Worm (Caenorhabditis elegans) whole organism, L4 larva: ENCODE data around the gene ttr-18.
A peak's percentile ranks its signal among the peaks of the same experiment; 100 is the strongest.

Experiments
- F10B5.3 ChIP-seq: sonication (generic microtip); optimal IDR thresholded peaks from 2 replicates; lab custom pipeline; 2016; ENCODE audit warnings: mild to moderate bottlenecking, missing genetic modification characterization, missing compliant biosample characterization
- R02D3.7 ChIP-seq: fragments of 150-350 bp; sonication (generic microtip); optimal IDR thresholded peaks from 3 replicates; lab custom pipeline; 2014; ENCODE audit warnings: missing biosample characterization, missing genetic modification characterization
- T20F7.1 ChIP-seq: fragments of 200-800 bp; sonication (Bioruptor generic); optimal IDR thresholded peaks from 2 replicates; lab custom pipeline; 2018; ENCODE audit warnings: mild to moderate bottlenecking, missing genetic modification characterization, missing compliant biosample characterization
- Y5F2A.4 ChIP-seq: fragments of 200-800 bp; sonication (Bioruptor generic); optimal IDR thresholded peaks from 2 replicates; lab custom pipeline; 2018; ENCODE audit warnings: mild to moderate bottlenecking, missing genetic modification characterization, missing compliant biosample characterization
- aha-1 ChIP-seq: fragments of 150-350 bp; peaks from one replicate; lab custom pipeline; 2014; ENCODE audit warnings: missing biosample characterization, missing genetic modification characterization
- arid-1 ChIP-seq: fragments of 200-800 bp; sonication (Bioruptor generic); conservative IDR thresholded peaks from 2 replicates; pipeline ENCODE4 v1.3.6; 2022; ENCODE audit warnings: missing genetic modification reagents, missing genetic modification characterization, missing compliant biosample characterization
- ceh-82 ChIP-seq: sonication (generic microtip); optimal IDR thresholded peaks from 2 replicates; lab custom pipeline; 2017; ENCODE audit warnings: missing biosample characterization, missing genetic modification characterization
- daf-16 ChIP-seq, 3 experiments: sonication (generic microtip); optimal IDR thresholded peaks; 2 replicates each; lab custom pipeline; 2016 to 2017; ENCODE audit warnings: missing genetic modification characterization in 3 of 3, missing genetic modification reagents in 3 of 3, mild to moderate bottlenecking in 2 of 3, missing compliant biosample characterization in 2 of 3, missing biosample characterization in 1 of 3, moderate library complexity in 1 of 3
- daf-19 ChIP-seq: fragments of 200-800 bp; sonication (Bioruptor generic); conservative IDR thresholded peaks from 2 replicates; pipeline ENCODE4 v1.3.6; 2022; ENCODE audit warnings: missing genetic modification characterization, missing compliant biosample characterization
- dmd-6 ChIP-seq: fragments of 200-800 bp; sonication (Bioruptor generic); IDR thresholded peaks from 2 replicates; pipeline ENCODE4 v1.3.6; 2022; ENCODE audit warnings: missing genetic modification reagents, missing genetic modification characterization, missing compliant biosample characterization
- dmd-9 ChIP-seq: fragments of 200-800 bp; sonication (Bioruptor generic); IDR thresholded peaks from 2 replicates; pipeline ENCODE4 v1.3.6; 2022; ENCODE audit warnings: missing genetic modification reagents, missing genetic modification characterization, missing compliant biosample characterization
- duxl-1 ChIP-seq: sonication (generic microtip); optimal IDR thresholded peaks from 2 replicates; lab custom pipeline; 2016; ENCODE audit warnings: mild to moderate bottlenecking, missing genetic modification characterization, moderate library complexity, missing compliant biosample characterization; ENCODE audit not compliant: poor library complexity
- dve-1 ChIP-seq: sonication (generic microtip); optimal IDR thresholded peaks from 2 replicates; lab custom pipeline; 2017; ENCODE audit warnings: antibody characterized with exemption, mild to moderate bottlenecking, missing genetic modification characterization, missing compliant biosample characterization; ENCODE audit not compliant: insufficient read depth
- egl-43 ChIP-seq: fragments of 200-800 bp; sonication (Bioruptor generic); IDR thresholded peaks from 2 replicates; pipeline ENCODE4 v1.3.6; 2022; ENCODE audit warnings: missing genetic modification reagents, missing genetic modification characterization, missing compliant biosample characterization
- gei-8 ChIP-seq: fragments of 200-800 bp; sonication (Bioruptor generic); optimal IDR thresholded peaks from 2 replicates; lab custom pipeline; 2018; ENCODE audit warnings: mild to moderate bottlenecking, missing genetic modification characterization, missing compliant biosample characterization
- hlh-11 ChIP-seq: fragments of 200-800 bp; sonication (Bioruptor generic); optimal IDR thresholded peaks from 2 replicates; lab custom pipeline; 2018; ENCODE audit warnings: mild to moderate bottlenecking, missing genetic modification characterization, missing compliant biosample characterization
- lin-13 ChIP-seq: fragments of 150-350 bp; optimal IDR thresholded peaks from 2 replicates; lab custom pipeline; 2014; ENCODE audit warnings: missing biosample characterization, missing genetic modification reagents, missing genetic modification characterization
- lin-29 ChIP-seq: fragments of 200-800 bp; sonication (Bioruptor generic); IDR thresholded peaks from 2 replicates; pipeline ENCODE4 v1.3.6; 2022; ENCODE audit warnings: missing genetic modification reagents, missing genetic modification characterization, missing compliant biosample characterization
- lin-38 ChIP-seq: fragments of 200-800 bp; sonication (Bioruptor generic); IDR thresholded peaks from 2 replicates; pipeline ENCODE4 v1.3.6; 2022; ENCODE audit warnings: missing genetic modification reagents, missing genetic modification characterization, missing compliant biosample characterization
- lsy-2 ChIP-seq, 2 experiments: fragments of 150-350 bp in 1 of 2; sonication (generic microtip) in 1 of 2; optimal IDR thresholded peaks; 2 replicates each; lab custom pipeline; 2014 to 2017; ENCODE audit warnings: missing biosample characterization in 2 of 2, missing genetic modification characterization in 2 of 2
- mdl-1 ChIP-seq, 2 experiments: fragments of 150-350 bp in 1 of 2; sonication (generic microtip) in 1 of 2; optimal IDR thresholded peaks; 2 replicates each; lab custom pipeline; 2014 to 2017; ENCODE audit warnings: missing biosample characterization in 2 of 2, missing genetic modification characterization in 2 of 2
- mep-1 ChIP-seq: fragments of 150-350 bp; sonication (generic microtip); optimal IDR thresholded peaks from 3 replicates; lab custom pipeline; 2014; ENCODE audit warnings: missing biosample characterization, missing genetic modification characterization
- mes-2 ChIP-seq: sonication (generic microtip); optimal IDR thresholded peaks from 2 replicates; lab custom pipeline; 2016; ENCODE audit warnings: missing genotype, mild to moderate bottlenecking, missing genetic modification characterization, missing compliant biosample characterization; ENCODE audit not compliant: poor library complexity, severe bottlenecking
- mxl-3 ChIP-seq: fragments of 200-800 bp; sonication (Bioruptor generic); optimal IDR thresholded peaks from 2 replicates; lab custom pipeline; 2018; ENCODE audit warnings: mild to moderate bottlenecking, missing genetic modification characterization, missing compliant biosample characterization
- nhr-10 ChIP-seq: fragments of 150-350 bp; optimal IDR thresholded peaks from 2 replicates; lab custom pipeline; 2014; ENCODE audit warnings: missing biosample characterization, missing genetic modification characterization
- nhr-102 ChIP-seq: sonication (generic microtip); optimal IDR thresholded peaks from 2 replicates; lab custom pipeline; 2016; ENCODE audit warnings: mild to moderate bottlenecking, missing genetic modification characterization, moderate library complexity, missing compliant biosample characterization
- nhr-237 ChIP-seq: sonication (generic microtip); optimal IDR thresholded peaks from 2 replicates; lab custom pipeline; 2017; ENCODE audit warnings: missing biosample characterization, missing genetic modification characterization
- nhr-28 ChIP-seq: fragments of 150-350 bp; optimal IDR thresholded peaks from 2 replicates; lab custom pipeline; 2014; ENCODE audit warnings: missing biosample characterization, missing genetic modification characterization
- nhr-41 ChIP-seq: fragments of 200-800 bp; sonication (Bioruptor generic); IDR thresholded peaks from 2 replicates; pipeline ENCODE4 v1.3.6; 2022; ENCODE audit warnings: missing genetic modification reagents, missing genetic modification characterization, missing compliant biosample characterization
- nhr-48 ChIP-seq: sonication (generic microtip); optimal IDR thresholded peaks from 2 replicates; lab custom pipeline; 2016; ENCODE audit warnings: mild to moderate bottlenecking, missing genetic modification characterization, missing compliant biosample characterization
- nhr-6 ChIP-seq: fragments of 150-350 bp; optimal IDR thresholded peaks from 2 replicates; lab custom pipeline; 2014; ENCODE audit warnings: missing biosample characterization, missing genetic modification characterization
- nhr-76 ChIP-seq: fragments of 150-350 bp; optimal IDR thresholded peaks from 2 replicates; lab custom pipeline; 2014; ENCODE audit warnings: missing biosample characterization, missing genetic modification characterization
- nhr-77 ChIP-seq: fragments of 150-350 bp; optimal IDR thresholded peaks from 2 replicates; lab custom pipeline; 2014; ENCODE audit warnings: missing biosample characterization, missing genetic modification characterization
- pha-4 ChIP-seq, 2 experiments: fragments of 150-350 bp in 1 of 2; fragments of 200-800 bp in 1 of 2; sonication (Bioruptor generic) in 1 of 2; IDR thresholded peaks in 1 of 2; optimal IDR thresholded peaks in 1 of 2; 2 replicates each; pipeline versions ENCODE4 v1.3.6 to Lab custom; 2014 to 2022; ENCODE audit warnings: missing genetic modification characterization in 2 of 2, missing genetic modification reagents in 2 of 2, missing biosample characterization in 1 of 2, missing compliant biosample characterization in 1 of 2
- pqm-1 ChIP-seq: sonication (generic microtip); optimal IDR thresholded peaks from 2 replicates; lab custom pipeline; 2017; ENCODE audit warnings: missing biosample characterization, missing genetic modification characterization
- rbr-2 ChIP-seq: sonication (generic microtip); optimal IDR thresholded peaks from 2 replicates; lab custom pipeline; 2016; ENCODE audit warnings: missing genotype, missing genetic modification characterization, missing compliant biosample characterization
- skn-1 ChIP-seq: fragments of 150-350 bp; optimal IDR thresholded peaks from 2 replicates; lab custom pipeline; 2014; ENCODE audit warnings: missing biosample characterization, missing genetic modification characterization
- spr-1 ChIP-seq: sonication (generic microtip); optimal IDR thresholded peaks from 2 replicates; lab custom pipeline; 2016; ENCODE audit warnings: mild to moderate bottlenecking, missing genetic modification characterization, missing compliant biosample characterization
- unc-130 ChIP-seq: sonication (generic microtip); optimal IDR thresholded peaks from 2 replicates; lab custom pipeline; 2016; ENCODE audit warnings: missing genetic modification reagents, missing genetic modification characterization, missing compliant biosample characterization
- unc-39 ChIP-seq: sonication (generic microtip); optimal IDR thresholded peaks from 2 replicates; lab custom pipeline; 2017; ENCODE audit warnings: missing biosample characterization, missing genetic modification characterization
- zip-11 ChIP-seq: fragments of 200-800 bp; sonication (Bioruptor generic); IDR thresholded peaks from 2 replicates; pipeline ENCODE4 v1.3.6; 2022; ENCODE audit warnings: missing genetic modification characterization, missing compliant biosample characterization
- zip-2 ChIP-seq: fragments of 150-350 bp; optimal IDR thresholded peaks from 2 replicates; lab custom pipeline; 2014; ENCODE audit warnings: missing biosample characterization, missing genetic modification characterization
- ztf-7 ChIP-seq: fragments of 150-350 bp; optimal IDR thresholded peaks from 2 replicates; lab custom pipeline; 2014; ENCODE audit warnings: missing biosample characterization, missing genetic modification characterization

The ttr-18 gene

DNA sequence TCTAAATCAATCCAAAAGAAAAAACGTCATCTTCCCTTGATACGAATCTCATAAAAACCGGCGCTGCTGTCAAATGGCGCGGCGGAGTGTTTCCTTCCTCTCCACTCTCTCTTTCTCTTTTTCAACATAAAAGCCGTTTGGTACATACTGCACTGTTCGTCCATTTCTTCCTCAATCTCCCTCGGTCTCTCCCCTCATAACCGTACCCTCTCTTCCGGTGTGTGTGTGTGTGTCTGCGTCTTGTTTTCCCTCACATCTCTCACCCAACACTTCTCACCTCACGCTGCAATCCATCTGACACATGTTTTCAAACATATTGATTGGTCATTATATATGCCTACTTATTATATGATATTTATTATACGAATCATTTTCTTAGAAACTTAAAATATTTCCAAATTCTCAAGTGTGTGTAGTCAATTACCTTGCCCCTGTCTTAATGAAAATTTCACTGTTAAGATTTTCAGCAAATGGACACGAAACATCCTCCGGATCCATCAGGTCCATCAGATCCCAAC is 22.1 kb downstream of the ttr-18 start, which contains the start of the genes aars-1 and rga-1 (continued):
- TF ChIP-seq pha-4 (GFP tag; IDR thresholded peaks at IDR 0.05; lab: Robert Waterston, UW), result peak; percentile 65; the same call in 1 of the 2 replicates
- no peak for TF ChIP-seq pha-4 (tag; optimal IDR thresholded peaks at IDR 0.05; lab: Kevin White, UChicago)
- peak; percentile 22 for TF ChIP-seq lin-13 (GFP tag; lab: Kevin White, UChicago)
- no peak for TF ChIP-seq nhr-76 (tag; lab: Kevin White, UChicago)
- TF ChIP-seq T20F7.1 (GFP tag; lab: Kevin White, UChicago), result peak; percentile 56
- TF ChIP-seq duxl-1 (tag; lab: Kevin White, UChicago), result no peak
- no peak for TF ChIP-seq skn-1
- TF ChIP-seq spr-1 (tag; lab: Kevin White, UChicago), result peak; percentile 60
- peak; percentile 46 for TF ChIP-seq pqm-1
- TF ChIP-seq dmd-9 (GFP tag; lab: Robert Waterston, UW), result no peak
- TF ChIP-seq aha-1, result peak; percentile 96
- TF ChIP-seq daf-16 (GFP tag; optimal IDR thresholded peaks at IDR 0.05; lab: Kevin White, UChicago), result peak in 1 of 2 experiments; percentile 3
- TF ChIP-seq daf-16 (tag; optimal IDR thresholded peaks at IDR 0.05; lab: Kevin White, UChicago), result peak; percentile 68
- TF ChIP-seq hlh-11 (tag; lab: Kevin White, UChicago), result peak; percentile 94
- 0 out of 2 replicates have a peak, but pooled peaks have one; percentile 12 for TF ChIP-seq arid-1 (GFP tag; lab: Robert Waterston, UW)
- peak; percentile 30 for TF ChIP-seq rbr-2 (tag; lab: Kevin White, UChicago)
- TF ChIP-seq nhr-6 (tag; lab: Kevin White, UChicago), result peak; percentile 51
- peak; percentile 54 for TF ChIP-seq zip-2
- peak; percentile 31 for TF ChIP-seq nhr-10 (tag; lab: Kevin White, UChicago)
- TF ChIP-seq, all 104 proteins: peak for 37

DNA sequence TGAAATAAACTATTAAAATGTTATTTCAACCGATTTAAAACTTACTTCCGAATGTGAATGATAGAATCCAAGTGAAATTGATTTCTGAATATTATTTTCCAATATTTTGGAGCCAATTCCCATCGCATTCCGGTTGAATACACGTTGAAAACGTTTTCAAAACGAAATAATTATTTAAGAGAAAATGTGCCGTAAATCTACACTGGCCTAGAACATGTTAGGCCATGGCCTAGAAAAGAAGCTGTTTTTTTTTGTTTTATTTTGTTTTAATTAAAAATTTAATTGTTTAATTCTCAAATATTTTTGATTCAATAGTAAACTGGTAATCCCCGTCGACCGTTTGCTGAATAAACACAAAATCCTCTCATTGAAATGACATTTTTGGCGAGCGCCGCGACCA is 22.6 kb downstream of the ttr-18 start:
- TF ChIP-seq unc-130 (GFP tag; lab: Kevin White, UChicago) (peak; percentile 5), mes-2 (tag; lab: Kevin White, UChicago) (peak; percentile 76), egl-43 (GFP tag; lab: Robert Waterston, UW) (no peak), unc-39 (tag; lab: Kevin White, UChicago) (no peak), nhr-41 (GFP tag; lab: Robert Waterston, UW) (no peak), R02D3.7 (tag; lab: Kevin White, UChicago) (peak; percentile 72), T20F7.1 (GFP tag; lab: Kevin White, UChicago) (no peak), nhr-6 (tag; lab: Kevin White, UChicago) (no peak), dmd-6 (GFP tag; lab: Robert Waterston, UW) (no peak)

DNA sequence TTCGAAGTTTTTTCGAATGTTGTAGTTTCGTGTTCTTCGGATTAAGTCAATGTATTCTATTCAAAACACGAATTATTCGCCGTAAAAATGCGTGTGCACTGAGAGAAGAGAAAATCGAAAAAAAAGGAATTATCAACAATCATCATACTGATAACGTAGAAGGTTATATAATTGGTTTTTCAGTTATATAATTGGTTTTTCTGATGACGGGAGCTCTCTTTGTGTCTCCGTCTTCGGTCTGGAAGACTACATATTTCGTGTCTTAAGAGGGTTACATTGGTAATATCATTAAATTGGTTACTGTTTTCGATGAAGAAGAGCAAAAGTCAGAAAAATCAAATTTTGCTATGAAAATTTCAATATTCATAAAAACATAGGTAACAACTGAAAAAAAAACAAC is 26.7 kb downstream of the ttr-18 start:
- TF ChIP-seq mdl-1 (tag; optimal IDR thresholded peaks at IDR 0.05; lab: Kevin White, UChicago), result no peak
- TF ChIP-seq nhr-102 (tag; lab: Kevin White, UChicago), result no peak
- TF ChIP-seq lsy-2 (tag; optimal IDR thresholded peaks at IDR 0.05; lab: Kevin White, UChicago), result no peak
- no peak for TF ChIP-seq mep-1 (tag; lab: Kevin White, UChicago)
- no peak for TF ChIP-seq nhr-6 (tag; lab: Kevin White, UChicago)
- TF ChIP-seq nhr-28 (tag; lab: Kevin White, UChicago), result peak; percentile 75
- TF ChIP-seq nhr-237 (tag; lab: Kevin White, UChicago), result no peak
- peak; percentile 39 for TF ChIP-seq dve-1 (tag; lab: Kevin White, UChicago)
- peak; percentile 11 for TF ChIP-seq nhr-77 (tag; lab: Kevin White, UChicago)
- no peak for TF ChIP-seq spr-1 (tag; lab: Kevin White, UChicago)
- no peak for TF ChIP-seq dmd-9 (GFP tag; lab: Robert Waterston, UW)
- TF ChIP-seq gei-8, result no peak
- TF ChIP-seq aha-1, result peak; percentile 12
- no peak for TF ChIP-seq F10B5.3
- no peak for TF ChIP-seq R02D3.7 (tag; lab: Kevin White, UChicago)
- no peak for TF ChIP-seq lin-29 (GFP tag; lab: Robert Waterston, UW)
- no peak for TF ChIP-seq daf-19 (GFP tag; lab: Robert Waterston, UW)
- TF ChIP-seq hlh-11 (tag; lab: Kevin White, UChicago), result peak; percentile 40
- peak; percentile 54 for TF ChIP-seq pqm-1
- TF ChIP-seq ztf-7 (tag; lab: Kevin White, UChicago), result no peak
- no peak for TF ChIP-seq mxl-3 (GFP tag; lab: Kevin White, UChicago)
- no peak for TF ChIP-seq mes-2 (tag; lab: Kevin White, UChicago)
- no peak for TF ChIP-seq daf-16 (GFP tag; optimal IDR thresholded peaks at IDR 0.05; lab: Kevin White, UChicago)
- peak; percentile 43 for TF ChIP-seq daf-16 (tag; optimal IDR thresholded peaks at IDR 0.05; lab: Kevin White, UChicago)
- no peak for TF ChIP-seq nhr-10 (tag; lab: Kevin White, UChicago)
- TF ChIP-seq zip-11, result no peak
- TF ChIP-seq nhr-48 (tag; lab: Kevin White, UChicago), result no peak
- TF ChIP-seq Y5F2A.4, result no peak
- no peak for TF ChIP-seq zip-2
- TF ChIP-seq dmd-6 (GFP tag; lab: Robert Waterston, UW), result peak; percentile 27; the same call in 1 of the 2 replicates
- TF ChIP-seq ceh-82 (tag; lab: Kevin White, UChicago), result no peak
- peak; percentile 20; the same call in 1 of the 2 replicates for TF ChIP-seq lin-38 (GFP tag; lab: Robert Waterston, UW)
